Fruit fly (Drosophila melanogaster) whole organism, embryonic: Measurements from ENCODE around the gene amrt.

Source experiments
- Adf1 ChIP-seq: fragments of 200-800 bp; sonication (Bioruptor generic); IDR thresholded peaks from 2 replicates; pipeline ENCODE4 v1.3.6; 2022; ENCODE audit warnings: missing biosample characterization, missing genetic modification characterization
- Antp ChIP-seq: fragments of 200-800 bp; sonication (Bioruptor generic); optimal IDR thresholded peaks from 3 replicates; lab custom pipeline; 2016; ENCODE audit warnings: missing biosample characterization, missing genetic modification characterization
- Atf-2 ChIP-seq: fragments of 200-800 bp; sonication (Bioruptor generic); optimal IDR thresholded peaks from 2 replicates; lab custom pipeline; 2016; ENCODE audit warnings: missing biosample characterization, missing genetic modification characterization
- Atf6 ChIP-seq: fragments of 200-800 bp; sonication (Bioruptor generic); IDR thresholded peaks from 2 replicates; pipeline ENCODE4 v1.3.6; 2022; ENCODE audit warnings: missing biosample characterization, missing genetic modification characterization
- CG10209 ChIP-seq: fragments of 200-800 bp; sonication (Bioruptor generic); optimal IDR thresholded peaks from 3 replicates; lab custom pipeline; 2017; ENCODE audit warnings: missing biosample characterization, mild to moderate bottlenecking, missing genetic modification characterization, missing genetic modification reagents
- CG11085 ChIP-seq: fragments of 200-800 bp; sonication (Bioruptor generic); IDR thresholded peaks from 2 replicates; pipeline ENCODE4 v1.3.6; 2022; ENCODE audit warnings: missing biosample characterization, missing genetic modification characterization
- CG11398 ChIP-seq: fragments of 200-800 bp; sonication (Bioruptor generic); optimal IDR thresholded peaks from 2 replicates; lab custom pipeline; 2016; ENCODE audit warnings: missing biosample characterization, missing genetic modification characterization
- CG11723 ChIP-seq: fragments of 200-800 bp; sonication (Bioruptor generic); optimal IDR thresholded peaks from 2 replicates; lab custom pipeline; 2017; ENCODE audit warnings: missing biosample characterization, mild to moderate bottlenecking, missing genetic modification characterization
- CG12299 ChIP-seq: fragments of 200-800 bp; sonication (Bioruptor generic); optimal IDR thresholded peaks from 2 replicates; lab custom pipeline; 2018; ENCODE audit warnings: missing biosample characterization, mild to moderate bottlenecking, missing genetic modification characterization
- CG13123 ChIP-seq: fragments of 200-800 bp; sonication (Bioruptor generic); optimal IDR thresholded peaks from 2 replicates; lab custom pipeline; 2016; ENCODE audit warnings: missing biosample characterization, missing genetic modification characterization
- CG15269 ChIP-seq: fragments of 200-800 bp; sonication (Bioruptor generic); optimal IDR thresholded peaks from 2 replicates; lab custom pipeline; 2018; ENCODE audit warnings: missing biosample characterization, mild to moderate bottlenecking, missing genetic modification characterization, moderate library complexity
- CG15514 ChIP-seq: fragments of 200-800 bp; sonication (Bioruptor generic); optimal IDR thresholded peaks from 3 replicates; lab custom pipeline; 2017; ENCODE audit warnings: missing biosample characterization, missing genetic modification characterization, mild to moderate bottlenecking, moderate library complexity, missing genetic modification reagents
- CG16779 ChIP-seq: fragments of 200-800 bp; sonication (Bioruptor generic); IDR thresholded peaks from 2 replicates; pipeline ENCODE4 v1.3.6; 2022; ENCODE audit warnings: missing biosample characterization, missing genetic modification characterization
- CG33213 ChIP-seq: fragments of 200-800 bp; sonication (Bioruptor generic); optimal IDR thresholded peaks from 3 replicates; lab custom pipeline; 2016; ENCODE audit warnings: missing biosample characterization, missing genetic modification characterization
- CG4404 ChIP-seq: fragments of 200-800 bp; sonication (Bioruptor generic); IDR thresholded peaks from 2 replicates; pipeline ENCODE4 v1.3.6; 2022; ENCODE audit warnings: missing biosample characterization, missing genetic modification characterization
- CG7357 ChIP-seq: fragments of 200-800 bp; sonication (Bioruptor generic); IDR thresholded peaks from 3 replicates; pipeline ENCODE4 v1.3.6; 2022; ENCODE audit warnings: missing biosample characterization, missing genetic modification characterization
- CG7786 ChIP-seq: fragments of 200-800 bp; sonication (Bioruptor generic); optimal IDR thresholded peaks from 2 replicates; lab custom pipeline; 2016; ENCODE audit warnings: missing biosample characterization, missing genetic modification characterization
- CG7963 ChIP-seq: fragments of 200-800 bp; sonication (Bioruptor generic); IDR thresholded peaks from 3 replicates; pipeline ENCODE4 v1.3.6; 2022; ENCODE audit warnings: missing biosample characterization, missing genetic modification characterization; ENCODE audit not compliant: partially characterized antibody
- CG9797 ChIP-seq: fragments of 200-800 bp; sonication (Bioruptor generic); optimal IDR thresholded peaks from 3 replicates; lab custom pipeline; 2018; ENCODE audit warnings: missing biosample characterization, mild to moderate bottlenecking, missing genetic modification characterization
- CTCF ChIP-seq: fragments of 200-800 bp; sonication (Bioruptor generic); optimal IDR thresholded peaks from 2 replicates; lab custom pipeline; 2017; ENCODE audit warnings: missing biosample characterization, mild to moderate bottlenecking, missing genetic modification characterization, moderate library complexity
- CrebB ChIP-seq: fragments of 200-800 bp; sonication (Bioruptor generic); optimal IDR thresholded peaks from 3 replicates; lab custom pipeline; 2018; ENCODE audit warnings: missing biosample characterization, mild to moderate bottlenecking, missing genetic modification characterization
- Dref ChIP-seq: fragments of 200-800 bp; sonication (Bioruptor generic); IDR thresholded peaks from 2 replicates; pipeline ENCODE4 v1.3.6; 2022; ENCODE audit warnings: missing biosample characterization, missing genetic modification characterization
- Eip74EF ChIP-seq, 2 experiments: fragments of 200-800 bp in 1 of 2; fragments of >200 bp in 1 of 2; sonication (Bioruptor generic) in 1 of 2; optimal IDR thresholded peaks; 2 replicates each; lab custom pipeline; 2017 to 2019; ENCODE audit warnings: missing biosample characterization in 2 of 2, missing genetic modification characterization in 2 of 2, mild to moderate bottlenecking in 1 of 2, moderate library complexity in 1 of 2
- GATAe ChIP-seq: fragments of 200-800 bp; sonication (Bioruptor generic); conservative IDR thresholded peaks from 2 replicates; pipeline ENCODE4 v1.3.6; 2022; ENCODE audit warnings: missing biosample characterization, missing genetic modification characterization
- HLHmδ ChIP-seq: fragments of 200-800 bp; sonication (Bioruptor generic); optimal IDR thresholded peaks from 2 replicates; lab custom pipeline; 2018; ENCODE audit warnings: missing biosample characterization, mild to moderate bottlenecking, missing genetic modification characterization, moderate library complexity
- Hmx ChIP-seq: fragments of 200-800 bp; sonication (Bioruptor generic); optimal IDR thresholded peaks from 2 replicates; lab custom pipeline; 2016; ENCODE audit warnings: missing biosample characterization, missing genetic modification characterization
- Mad ChIP-seq: fragments of 200-800 bp; sonication (Bioruptor generic); optimal IDR thresholded peaks from 2 replicates; lab custom pipeline; 2016; ENCODE audit warnings: missing biosample characterization, missing genetic modification characterization
- Nf-YB ChIP-seq: fragments of 200-800 bp; sonication (Bioruptor generic); optimal IDR thresholded peaks from 3 replicates; lab custom pipeline; 2019; ENCODE audit warnings: missing biosample characterization, mild to moderate bottlenecking, missing genetic modification characterization, moderate library complexity
- Opbp ChIP-seq: fragments of 200-800 bp; sonication (Bioruptor generic); IDR thresholded peaks from 3 replicates; pipeline ENCODE4 v1.3.6; 2022; ENCODE audit warnings: missing biosample characterization, missing genetic modification characterization; ENCODE audit not compliant: partially characterized antibody
- Sox100B ChIP-seq: fragments of 200-800 bp; sonication (Bioruptor generic); optimal IDR thresholded peaks from 3 replicates; lab custom pipeline; 2018; ENCODE audit warnings: missing biosample characterization, mild to moderate bottlenecking, missing genetic modification characterization
- Sox102F ChIP-seq: fragments of 200-800 bp; sonication (Bioruptor generic); optimal IDR thresholded peaks from 2 replicates; lab custom pipeline; 2018; ENCODE audit warnings: missing biosample characterization, mild to moderate bottlenecking, missing genetic modification characterization, moderate library complexity
- bowl ChIP-seq: fragments of 200-800 bp; sonication (Bioruptor generic); IDR thresholded peaks from 2 replicates; pipeline ENCODE4 v1.3.6; 2022; ENCODE audit warnings: missing biosample characterization, missing genetic modification characterization
- chif ChIP-seq, 2 experiments: fragments of 200-800 bp; sonication (Bioruptor generic); optimal IDR thresholded peaks; 3 replicates each; lab custom pipeline; 2016; ENCODE audit warnings: missing biosample characterization in 2 of 2, missing genetic modification characterization in 2 of 2
- corto ChIP-seq: fragments of 200-800 bp; sonication (Bioruptor generic); optimal IDR thresholded peaks from 2 replicates; lab custom pipeline; 2016; ENCODE audit warnings: missing biosample characterization, mild to moderate bottlenecking, missing genetic modification characterization, moderate library complexity
- croc ChIP-seq: fragments of 200-800 bp; sonication (Bioruptor generic); conservative IDR thresholded peaks from 3 replicates; pipeline ENCODE4 v1.3.6; 2022; ENCODE audit warnings: missing biosample characterization, missing genetic modification characterization
- cwo ChIP-seq: fragments of 200-800 bp; sonication (Bioruptor generic); optimal IDR thresholded peaks from 3 replicates; lab custom pipeline; 2017; ENCODE audit warnings: missing biosample characterization, missing genetic modification characterization, mild to moderate bottlenecking, moderate library complexity, missing genetic modification reagents
- dati ChIP-seq: fragments of 200-800 bp; sonication (Bioruptor generic); IDR thresholded peaks from 2 replicates; pipeline ENCODE4 v1.3.6; 2022; ENCODE audit warnings: missing biosample characterization, missing genetic modification characterization
- disco-r ChIP-seq: fragments of 200-800 bp; sonication (Bioruptor generic); optimal IDR thresholded peaks from 2 replicates; lab custom pipeline; 2016; ENCODE audit warnings: missing biosample characterization, missing genetic modification characterization
- eyg ChIP-seq: fragments of 200-800 bp; sonication (Bioruptor generic); optimal IDR thresholded peaks from 3 replicates; lab custom pipeline; 2016; ENCODE audit warnings: missing biosample characterization, missing genetic modification characterization
- gcm ChIP-seq: fragments of 200-800 bp; sonication (Bioruptor generic); optimal IDR thresholded peaks from 2 replicates; lab custom pipeline; 2019; ENCODE audit warnings: missing biosample characterization, mild to moderate bottlenecking, missing genetic modification characterization, moderate library complexity
- jing ChIP-seq: fragments of 200-800 bp; sonication (Bioruptor generic); optimal IDR thresholded peaks from 2 replicates; lab custom pipeline; 2018; ENCODE audit warnings: missing biosample characterization, mild to moderate bottlenecking, missing genetic modification characterization
- klu ChIP-seq: fragments of 200-800 bp; sonication (Bioruptor generic); IDR thresholded peaks from 2 replicates; pipeline ENCODE4 v1.3.6; 2022; ENCODE audit warnings: missing biosample characterization, missing genetic modification characterization
- luna ChIP-seq: fragments of 200-800 bp; sonication (Bioruptor generic); optimal IDR thresholded peaks from 2 replicates; lab custom pipeline; 2016; ENCODE audit warnings: missing biosample characterization, missing genetic modification characterization
- maf-S ChIP-seq: fragments of 200-800 bp; sonication (Bioruptor generic); optimal IDR thresholded peaks from 2 replicates; lab custom pipeline; 2016; ENCODE audit warnings: missing biosample characterization, missing genetic modification characterization
- sd ChIP-seq: fragments of 200-800 bp; sonication (Bioruptor generic); optimal IDR thresholded peaks from 3 replicates; lab custom pipeline; 2018; ENCODE audit warnings: missing biosample characterization, mild to moderate bottlenecking, missing genetic modification characterization, moderate library complexity
- tio ChIP-seq: fragments of 200-800 bp; sonication (Bioruptor generic); optimal IDR thresholded peaks from 2 replicates; lab custom pipeline; 2017; ENCODE audit warnings: missing biosample characterization, missing genetic modification characterization, inconsistent platforms
- tna ChIP-seq: fragments of 200-800 bp; sonication (Bioruptor generic); IDR thresholded peaks from 2 replicates; pipeline ENCODE4 v1.3.6; 2022; ENCODE audit warnings: missing biosample characterization, missing genetic modification characterization; ENCODE audit not compliant: partially characterized antibody
- tup ChIP-seq: fragments of 200-800 bp; sonication (Bioruptor generic); optimal IDR thresholded peaks from 2 replicates; lab custom pipeline; 2016; ENCODE audit warnings: missing biosample characterization, mild to moderate bottlenecking, missing genetic modification characterization, moderate library complexity
- unpg ChIP-seq: fragments of 200-800 bp; sonication (Bioruptor generic); optimal IDR thresholded peaks from 3 replicates; lab custom pipeline; 2018; ENCODE audit warnings: missing biosample characterization, mild to moderate bottlenecking, missing genetic modification characterization, moderate library complexity
- usp ChIP-seq: fragments of >200 bp; optimal IDR thresholded peaks from 2 replicates; lab custom pipeline; 2017; ENCODE audit warnings: missing biosample characterization, missing genetic modification characterization
- wdn ChIP-seq: fragments of 200-800 bp; sonication (Bioruptor generic); IDR thresholded peaks from 2 replicates; pipeline ENCODE4 v1.3.6; 2022; ENCODE audit warnings: missing biosample characterization, missing genetic modification characterization

amrt gene

DNA sequence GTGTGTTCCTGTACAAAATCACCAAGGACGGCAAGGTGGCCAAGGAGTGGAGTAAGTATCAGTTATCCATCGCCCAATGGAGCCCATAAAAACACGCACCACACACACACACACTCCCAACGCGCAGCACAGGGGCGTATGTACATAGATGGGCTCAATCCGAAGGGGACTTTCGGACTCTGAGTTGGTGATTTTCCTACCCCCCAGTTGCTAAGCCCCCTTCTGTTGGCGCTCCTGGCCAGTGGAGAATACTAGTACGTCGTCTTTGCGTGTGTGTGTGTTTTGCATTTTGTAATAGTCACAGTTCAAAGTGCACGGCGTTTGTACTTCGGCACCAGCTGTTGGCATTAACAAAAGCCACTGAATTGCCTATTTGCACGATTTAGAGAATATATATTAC, 42.2 kb upstream of the amrt start (continued):
- TF ChIP-seq unpg (GFP tag; lab: Kevin White, UChicago) (peak; percentile 72), disco-r (no peak), CrebB (tag; lab: Kevin White, UChicago) (peak; percentile 62), tup (GFP tag; lab: Kevin White, UChicago) (no peak), CG10209 (peak; percentile 70), eyg (GFP tag; lab: Kevin White, UChicago) (peak; percentile 34), GATAe (GFP tag; lab: Robert Waterston, UW) (no peak), CG16779 (peak; percentile 85), cwo (GFP tag; lab: Kevin White, UChicago) (peak; percentile 71), Hmx (no peak), Mad (GFP tag; lab: Kevin White, UChicago) (peak; percentile 82), klu (peak; percentile 44; the same call in 1 of the 2 replicates), CG12299 (tag; lab: Kevin White, UChicago) (peak; percentile 70), jing (peak; percentile 47), Atf-2 (GFP tag; lab: Kevin White, UChicago) (peak; percentile 64), CG7357 (GFP tag; lab: Robert Waterston, UW) (0 out of 3 replicates have a peak, but pooled peaks have one; percentile 46), maf-S (GFP tag; lab: Kevin White, UChicago) (peak; percentile 68), CG11723 (GFP tag; lab: Kevin White, UChicago) (peak; percentile 34), CG15514 (GFP tag; lab: Kevin White, UChicago) (peak; percentile 74), luna (GFP tag; lab: Kevin White, UChicago) (no peak), HLHmδ (GFP tag; lab: Kevin White, UChicago) (peak; percentile 64), tna (GFP tag; lab: Robert Waterston, UW) (no peak), dati (GFP tag; lab: Robert Waterston, UW) (peak; percentile 65; the same call in 1 of the 2 replicates), Adf1 (GFP tag; lab: Robert Waterston, UW) (no peak), CG11085 (GFP tag; lab: Robert Waterston, UW) (peak; percentile 74), Eip74EF (GFP tag; optimal IDR thresholded peaks at IDR 0.05; lab: Kevin White, UChicago) (peak in 1 of 2 experiments; percentile 12), CG13123 (GFP tag; lab: Kevin White, UChicago) (peak; percentile 21), CG7963 (GFP tag; lab: Robert Waterston, UW) (no peak), Sox100B (GFP tag; lab: Kevin White, UChicago) (peak; percentile 19), croc (GFP tag; lab: Robert Waterston, UW) (peak; percentile 34; the same call in 1 of the 3 replicates), CG4404 (GFP tag; lab: Robert Waterston, UW) (peak; percentile 49), CG11398 (GFP tag; lab: Kevin White, UChicago) (peak; percentile 40), Dref (GFP tag; lab: Robert Waterston, UW) (no peak), usp (no peak), CTCF (no peak), CG9797 (GFP tag; lab: Kevin White, UChicago) (no peak), bowl (peak; percentile 74), Atf6 (GFP tag; lab: Robert Waterston, UW) (peak; percentile 63), Nf-YB (GFP tag; lab: Kevin White, UChicago) (no peak), Sox102F (GFP tag; lab: Kevin White, UChicago) (peak; percentile 77), sd (tag; lab: Kevin White, UChicago) (no peak), CG33213 (GFP tag; lab: Kevin White, UChicago) (peak; percentile 47), Antp (GFP tag; lab: Kevin White, UChicago) (peak; percentile 92), corto (GFP tag; lab: Kevin White, UChicago) (no peak), chif (GFP tag; optimal IDR thresholded peaks at IDR 0.05; lab: Kevin White, UChicago) (peak; percentile 67 to 80), wdn (GFP tag; lab: Robert Waterston, UW) (peak; percentile 65), gcm (peak; percentile 47), Opbp (GFP tag; lab: Robert Waterston, UW) (no peak), CG7786 (GFP tag; lab: Kevin White, UChicago) (peak; percentile 78), tio (GFP tag; lab: Kevin White, UChicago) (no peak), CG15269 (peak; percentile 89)
